Worm (Caenorhabditis elegans) whole organism, L1 larva: ENCODE data around the gene R10E8.2.

Experiments
- C34B4.2 ChIP-seq: sonication (generic microtip); optimal IDR thresholded peaks from 2 replicates; lab custom pipeline; 2017; ENCODE audit warnings: mild to moderate bottlenecking, missing genetic modification characterization, missing compliant biosample characterization
- F16B12.6 ChIP-seq: fragments of 150-350 bp; optimal IDR thresholded peaks from 2 replicates; lab custom pipeline; 2014; ENCODE audit warnings: missing biosample characterization, missing genetic modification characterization
- ceh-63 ChIP-seq: fragments of 200-800 bp; sonication (Bioruptor generic); optimal IDR thresholded peaks from 2 replicates; lab custom pipeline; 2018; ENCODE audit warnings: mild to moderate bottlenecking, missing genetic modification characterization, missing compliant biosample characterization
- ceh-88 ChIP-seq: fragments of 200-800 bp; sonication (Bioruptor generic); IDR thresholded peaks from 2 replicates; pipeline ENCODE4 v1.3.6; 2022; ENCODE audit warnings: missing genetic modification characterization, missing compliant biosample characterization
- dsc-1 ChIP-seq: sonication (generic microtip); optimal IDR thresholded peaks from 2 replicates; lab custom pipeline; 2016; ENCODE audit warnings: mild to moderate bottlenecking, missing genetic modification characterization, missing compliant biosample characterization
- efl-1 ChIP-seq, 4 experiments: fragments of 150-350 bp; optimal IDR thresholded peaks in 3 of 4; peaks in 1 of 4; 1 replicate in 1 of 4; 2 replicates in 3 of 4; lab custom pipeline; 2014; ENCODE audit warnings: missing biosample characterization in 2 of 4, missing genetic modification characterization in 2 of 4, missing genetic modification reagents in 2 of 4
- elt-2 ChIP-seq: sonication (generic microtip); optimal IDR thresholded peaks from 2 replicates; lab custom pipeline; 2016; ENCODE audit warnings: missing genetic modification characterization, mild to moderate bottlenecking, inconsistent platforms, missing compliant biosample characterization, missing genetic modification reagents
- fkh-4 ChIP-seq: sonication (generic microtip); optimal IDR thresholded peaks from 2 replicates; lab custom pipeline; 2016; ENCODE audit warnings: missing compliant biosample characterization, missing genetic modification characterization, borderline replicate concordance
- fkh-8 ChIP-seq: sonication (generic microtip); optimal IDR thresholded peaks from 2 replicates; lab custom pipeline; 2016; ENCODE audit warnings: mild to moderate bottlenecking, missing genetic modification characterization, missing compliant biosample characterization
- grh-1 ChIP-seq: fragments of 200-800 bp; sonication (Bioruptor generic); IDR thresholded peaks from 2 replicates; pipeline ENCODE4 v1.3.6; 2022; ENCODE audit warnings: missing genetic modification reagents, missing genetic modification characterization, missing compliant biosample characterization
- irx-1 ChIP-seq: sonication (generic microtip); optimal IDR thresholded peaks from 2 replicates; lab custom pipeline; 2016; ENCODE audit warnings: missing genetic modification characterization, missing compliant biosample characterization
- isw-1 ChIP-seq: fragments of 200-800 bp; sonication (Bioruptor generic); IDR thresholded peaks from 2 replicates; pipeline ENCODE4 v1.3.6; 2022; ENCODE audit warnings: missing genetic modification characterization, missing compliant biosample characterization
- jun-1 ChIP-seq: fragments of 150-350 bp; optimal IDR thresholded peaks from 2 replicates; lab custom pipeline; 2014; ENCODE audit warnings: missing biosample characterization, missing genetic modification reagents, missing genetic modification characterization
- lin-13 ChIP-seq: fragments of 150-350 bp; optimal IDR thresholded peaks from 2 replicates; lab custom pipeline; 2014; ENCODE audit warnings: missing biosample characterization, missing genetic modification reagents, missing genetic modification characterization
- lin-15B ChIP-seq: fragments of 150-350 bp; sonication (generic microtip); optimal IDR thresholded peaks from 3 replicates; lab custom pipeline; 2014; ENCODE audit warnings: missing biosample characterization, missing genetic modification characterization
- lin-35 ChIP-seq, 2 experiments: fragments of 150-350 bp; optimal IDR thresholded peaks; 2 replicates each; lab custom pipeline; 2014; ENCODE audit warnings: missing biosample characterization in 2 of 2, missing genetic modification characterization in 2 of 2, missing genetic modification reagents in 2 of 2
- lsy-2 ChIP-seq, 2 experiments: fragments of 150-350 bp; optimal IDR thresholded peaks; 2 replicates each; lab custom pipeline; 2014; ENCODE audit warnings: missing biosample characterization in 2 of 2, missing genetic modification characterization in 2 of 2
- mef-2 ChIP-seq: fragments of 150-350 bp; optimal IDR thresholded peaks from 2 replicates; lab custom pipeline; 2014; ENCODE audit warnings: missing biosample characterization, missing genetic modification characterization
- nhr-11 ChIP-seq: fragments of 150-350 bp; optimal IDR thresholded peaks from 2 replicates; lab custom pipeline; 2014; ENCODE audit warnings: missing biosample characterization, missing genetic modification characterization
- nhr-12 ChIP-seq: sonication (generic microtip); optimal IDR thresholded peaks from 2 replicates; lab custom pipeline; 2017; ENCODE audit warnings: missing biosample characterization, missing genetic modification characterization
- nhr-19 ChIP-seq: fragments of 200-800 bp; sonication (Bioruptor generic); conservative IDR thresholded peaks from 2 replicates; pipeline ENCODE4 v1.3.6; 2022; ENCODE audit warnings: missing genetic modification characterization, missing compliant biosample characterization
- nhr-20 ChIP-seq: sonication (generic microtip); optimal IDR thresholded peaks from 2 replicates; lab custom pipeline; 2016; ENCODE audit warnings: mild to moderate bottlenecking, missing genetic modification characterization, missing compliant biosample characterization
- nhr-237 ChIP-seq: fragments of 150-350 bp; optimal IDR thresholded peaks from 2 replicates; lab custom pipeline; 2014; ENCODE audit warnings: missing biosample characterization, missing genetic modification characterization
- nhr-47 ChIP-seq: sonication (generic microtip); optimal IDR thresholded peaks from 2 replicates; lab custom pipeline; 2016; ENCODE audit warnings: mild to moderate bottlenecking, missing genetic modification characterization, moderate library complexity, missing compliant biosample characterization
- nhr-77 ChIP-seq: fragments of 150-350 bp; optimal IDR thresholded peaks from 2 replicates; lab custom pipeline; 2014; ENCODE audit warnings: missing biosample characterization, missing genetic modification characterization
- nhr-85 ChIP-seq: sonication (generic microtip); peaks from one replicate; lab custom pipeline; 2016; ENCODE audit warnings: missing genetic modification characterization, inconsistent platforms, missing compliant biosample characterization
- pag-3 ChIP-seq: sonication (generic microtip); optimal IDR thresholded peaks from 2 replicates; lab custom pipeline; 2017; ENCODE audit warnings: missing genetic modification characterization, mild to moderate bottlenecking, missing compliant biosample characterization, antibody characterized with exemption, borderline replicate concordance; ENCODE audit not compliant: insufficient read depth
- pqm-1 ChIP-seq: sonication (generic microtip); optimal IDR thresholded peaks from 3 replicates; lab custom pipeline; 2017; ENCODE audit warnings: missing biosample characterization, missing genetic modification characterization
- snu-23 ChIP-seq: sonication (generic microtip); optimal IDR thresholded peaks from 2 replicates; lab custom pipeline; 2016; ENCODE audit warnings: missing genetic modification characterization, missing compliant biosample characterization
- tlp-1 ChIP-seq: fragments of 150-350 bp; optimal IDR thresholded peaks from 2 replicates; lab custom pipeline; 2014; ENCODE audit warnings: missing biosample characterization, missing genetic modification characterization
- unc-30 ChIP-seq: sonication (generic microtip); optimal IDR thresholded peaks from 2 replicates; lab custom pipeline; 2017; ENCODE audit warnings: missing biosample characterization, missing genetic modification characterization
- unc-62 ChIP-seq: fragments of 150-350 bp; optimal IDR thresholded peaks from 2 replicates; lab custom pipeline; 2014; ENCODE audit warnings: missing biosample characterization, missing genetic modification reagents, missing genetic modification characterization
- unc-98 ChIP-seq: fragments of 200-800 bp; sonication (Bioruptor generic); IDR thresholded peaks from 2 replicates; pipeline ENCODE4 v1.3.6; 2022; ENCODE audit warnings: missing genetic modification characterization, missing compliant biosample characterization
- zag-1 ChIP-seq: fragments of 150-350 bp; optimal IDR thresholded peaks from 2 replicates; lab custom pipeline; 2014; ENCODE audit warnings: missing biosample characterization, missing genetic modification characterization
- zip-4 ChIP-seq: fragments of 200-800 bp; sonication (Bioruptor generic); optimal IDR thresholded peaks from 2 replicates; lab custom pipeline; 2018; ENCODE audit warnings: mild to moderate bottlenecking, missing genetic modification characterization, moderate library complexity, missing compliant biosample characterization
- ztf-11 ChIP-seq, 2 experiments: sonication (generic microtip); optimal IDR thresholded peaks; 2 replicates each; lab custom pipeline; 2016 to 2017; ENCODE audit warnings: missing genetic modification characterization in 2 of 2, missing biosample characterization in 1 of 2, missing compliant biosample characterization in 1 of 2
- ztf-4 ChIP-seq: fragments of 150-350 bp; optimal IDR thresholded peaks from 2 replicates; lab custom pipeline; 2014; ENCODE audit warnings: missing biosample characterization, missing genetic modification characterization

Gene R10E8.2

ce11 chrV:18246077-18246476, 7.5 kb upstream of the R10E8.2 start (continued):
- TF ChIP-seq ceh-88 (GFP tag; lab: Robert Waterston, UW) (no peak), fkh-4 (tag; lab: Kevin White, UChicago) (no peak), mef-2 (tag; lab: Kevin White, UChicago) (no peak), nhr-47 (tag; lab: Kevin White, UChicago) (no peak), unc-62 (GFP tag; lab: Kevin White, UChicago) (no peak), nhr-12 (tag; lab: Kevin White, UChicago) (no peak), lsy-2 (tag; optimal IDR thresholded peaks at IDR 0.05; lab: Kevin White, UChicago) (no peak), zag-1 (tag; lab: Kevin White, UChicago) (no peak), elt-2 (tag; lab: Kevin White, UChicago) (peak; percentile 92), lin-15B (tag; lab: Kevin White, UChicago) (no peak), lin-13 (GFP tag; lab: Kevin White, UChicago) (no peak), pqm-1 (tag; lab: Kevin White, UChicago) (peak; percentile 9), snu-23 (GFP tag; lab: Kevin White, UChicago) (no peak), irx-1 (tag; lab: Kevin White, UChicago) (no peak)
- TF ChIP-seq, all 84 proteins: peak for 4

- TF ChIP-seq elt-2 (tag; lab: Kevin White, UChicago) (peak; percentile 18), nhr-20 (no peak), irx-1 (tag; lab: Kevin White, UChicago) (no peak)
- TF ChIP-seq, all 84 proteins: peak for 1
Measured at ce11 chrV:18252239-18252638, 1.4 kb upstream of the R10E8.2 start, which contains the start of gene R10E8.1. Gene R10E8.1, minus strand, starts transcription at chrV:18252416.

- no peak for TF ChIP-seq nhr-11 (tag; lab: Kevin White, UChicago)
- TF ChIP-seq fkh-8 (tag; lab: Kevin White, UChicago) = no peak
- no peak for TF ChIP-seq unc-30 (tag; lab: Kevin White, UChicago)
- TF ChIP-seq lin-15B (tag; lab: Kevin White, UChicago) = no peak
- TF ChIP-seq nhr-77 = no peak
- TF ChIP-seq F16B12.6 (tag; lab: Kevin White, UChicago) = no peak
- TF ChIP-seq isw-1 (GFP tag; lab: Robert Waterston, UW) = no peak
- TF ChIP-seq nhr-85 (tag; lab: Kevin White, UChicago) = no peak
- no peak for TF ChIP-seq ceh-88 (GFP tag; lab: Robert Waterston, UW)
- TF ChIP-seq nhr-19 (GFP tag; lab: Robert Waterston, UW) = no peak
- TF ChIP-seq ceh-63 = no peak
- no peak for TF ChIP-seq pag-3 (tag; lab: Kevin White, UChicago)
- no peak for TF ChIP-seq zag-1 (tag; lab: Kevin White, UChicago)
- no peak for TF ChIP-seq unc-98 (GFP tag; lab: Robert Waterston, UW)
- TF ChIP-seq nhr-20 = no peak
- no peak for TF ChIP-seq irx-1 (tag; lab: Kevin White, UChicago)
- TF ChIP-seq C34B4.2 (tag; lab: Kevin White, UChicago) = no peak
- no peak for TF ChIP-seq zip-4 (GFP tag; lab: Kevin White, UChicago)
Measured at ce11 chrV:18254483-18254882, 889 bp downstream of the R10E8.2 start, which contains the start of gene R10E8.5. Gene R10E8.5, plus strand, starts transcription at chrV:18254783.

ce11 chrV:18265514-18265913, 11.9 kb downstream of the R10E8.2 start:
- TF ChIP-seq nhr-237 (tag; lab: Kevin White, UChicago) = no peak
- no peak for TF ChIP-seq isw-1 (GFP tag; lab: Robert Waterston, UW)
- TF ChIP-seq ceh-88 (GFP tag; lab: Robert Waterston, UW) = no peak
- TF ChIP-seq efl-1 (optimal IDR thresholded peaks at IDR 0.05; lab: Kevin White, UChicago) = no peak
- TF ChIP-seq efl-1 (GFP tag; optimal IDR thresholded peaks at IDR 0.05 in 1 of 2; lab: Kevin White, UChicago) = peak in 1 of 2 experiments; percentile 75

DNA sequence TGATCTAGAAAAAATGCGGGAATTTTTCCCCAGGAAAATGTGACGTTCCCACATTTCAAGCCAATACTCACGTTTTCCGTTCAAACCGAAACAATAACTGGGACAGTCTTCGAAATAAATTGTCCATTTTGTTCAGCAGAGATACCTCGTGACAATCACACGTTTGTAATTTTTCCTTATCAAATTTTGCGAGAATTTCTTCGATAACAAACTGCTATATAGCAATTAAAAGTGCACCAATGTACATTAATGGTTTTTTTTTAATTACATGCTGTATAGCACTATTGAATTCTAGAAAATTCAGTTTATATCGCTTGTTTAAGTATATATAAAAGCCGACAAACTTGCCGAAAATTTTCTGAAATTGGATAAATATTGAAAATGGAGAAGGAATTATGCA, 12.6 kb downstream of the R10E8.2 start, which contains the start of gene R10E8.6:
R10E8.6 (minus strand) TSS at position 154 of the 400 bp plus-strand sequence.
- TF ChIP-seq isw-1 (GFP tag; lab: Robert Waterston, UW) (no peak), tlp-1 (tag; lab: Kevin White, UChicago) (peak; percentile 52), lsy-2 (tag; optimal IDR thresholded peaks at IDR 0.05; lab: Kevin White, UChicago) (no peak), jun-1 (tag; lab: Kevin White, UChicago) (no peak), mef-2 (tag; lab: Kevin White, UChicago) (no peak), efl-1 (optimal IDR thresholded peaks at IDR 0.05; lab: Kevin White, UChicago) (no peak), efl-1 (GFP tag; optimal IDR thresholded peaks at IDR 0.05 in 1 of 2; lab: Kevin White, UChicago) (peak in 1 of 2 experiments; percentile 36), ztf-11 (tag; optimal IDR thresholded peaks at IDR 0.05; lab: Kevin White, UChicago) (no peak), ztf-4 (no peak), grh-1 (GFP tag; lab: Robert Waterston, UW) (no peak), lin-35 (GFP tag; optimal IDR thresholded peaks at IDR 0.05; lab: Kevin White, UChicago) (peak in 1 of 2 experiments; percentile 29), elt-2 (tag; lab: Kevin White, UChicago) (peak; percentile 78), dsc-1 (tag; lab: Kevin White, UChicago) (no peak)
- TF ChIP-seq, all 84 proteins: peak for 4
